Worm (Caenorhabditis elegans) whole organism, L4 larva: ENCODE measurements around the gene F25G6.9.
"Not testable (repeated sequence)": the region's sequence is repeated elsewhere in the genome, so short reads cannot be mapped to it uniquely, and the experiment has no call there.

Experiments used
- Y105C5A.15 ChIP-seq: fragments of 200-800 bp; sonication (Bioruptor generic); IDR thresholded peaks from 2 replicates; pipeline ENCODE4 v1.3.6; 2022; ENCODE audit warnings: missing genetic modification characterization, missing compliant biosample characterization
- arid-1 ChIP-seq: fragments of 200-800 bp; sonication (Bioruptor generic); conservative IDR thresholded peaks from 2 replicates; pipeline ENCODE4 v1.3.6; 2022; ENCODE audit warnings: missing genetic modification reagents, missing genetic modification characterization, missing compliant biosample characterization
- ces-1 ChIP-seq: fragments of 150-350 bp; sonication (generic microtip); optimal IDR thresholded peaks from 4 replicates; lab custom pipeline; 2014; ENCODE audit warnings: missing biosample characterization, missing genetic modification reagents, missing genetic modification characterization
- daf-12 ChIP-seq: fragments of 150-350 bp; optimal IDR thresholded peaks from 2 replicates; lab custom pipeline; 2014; ENCODE audit warnings: missing biosample characterization, missing genetic modification reagents, missing genetic modification characterization
- pha-4 ChIP-seq, 2 experiments: fragments of 150-350 bp in 1 of 2; fragments of 200-800 bp in 1 of 2; sonication (Bioruptor generic) in 1 of 2; IDR thresholded peaks in 1 of 2; optimal IDR thresholded peaks in 1 of 2; 2 replicates each; pipeline versions ENCODE4 v1.3.6 to Lab custom; 2014 to 2022; ENCODE audit warnings: missing genetic modification characterization in 2 of 2, missing genetic modification reagents in 2 of 2, missing biosample characterization in 1 of 2, missing compliant biosample characterization in 1 of 2
- snpc-4 ChIP-seq: fragments of 150-350 bp; optimal IDR thresholded peaks from 2 replicates; lab custom pipeline; 2014; ENCODE audit warnings: missing biosample characterization, missing genetic modification characterization
- ztf-11 ChIP-seq: fragments of 150-350 bp; optimal IDR thresholded peaks from 2 replicates; lab custom pipeline; 2014; ENCODE audit warnings: missing biosample characterization, missing genetic modification characterization

ce11 chrV:8534534-8535283 is 35.1 kb downstream of the F25G6.9 start, which contains the start of the genes his-6 and his-5:
- not testable (repeated sequence) for TF ChIP-seq ces-1 (GFP tag; lab: Kevin White, UChicago); ztf-11 (tag; lab: Kevin White, UChicago); arid-1 (GFP tag; lab: Robert Waterston, UW); daf-12 (tag; lab: Kevin White, UChicago); Y105C5A.15 (GFP tag; lab: Robert Waterston, UW); pha-4 (tag; optimal IDR thresholded peaks at IDR 0.05; lab: Kevin White, UChicago); snpc-4 (tag; lab: Kevin White, UChicago)
- peak; percentile 89 for TF ChIP-seq pha-4 (GFP tag; IDR thresholded peaks at IDR 0.05; lab: Robert Waterston, UW)
